Fruit fly (Drosophila melanogaster) whole organism, prepupa: Measurements from ENCODE around the gene plum.

Experiments
- Blimp-1 ChIP-seq: fragments of 200-800 bp; sonication (Bioruptor generic); optimal IDR thresholded peaks from 3 replicates; lab custom pipeline; 2017; ENCODE audit warnings: missing biosample characterization, missing genetic modification characterization, mild to moderate bottlenecking, moderate library complexity, missing genetic modification reagents
- CG10631 ChIP-seq: fragments of 200-800 bp; sonication (Bioruptor generic); optimal IDR thresholded peaks from 2 replicates; lab custom pipeline; 2016; ENCODE audit warnings: missing biosample characterization, missing genetic modification characterization
- CG10669 ChIP-seq: fragments of 200-800 bp; sonication (Bioruptor generic); optimal IDR thresholded peaks from 3 replicates; lab custom pipeline; 2018; ENCODE audit warnings: missing biosample characterization, mild to moderate bottlenecking, missing genetic modification characterization, moderate library complexity
- CG11294 ChIP-seq: fragments of 200-800 bp; sonication (Bioruptor generic); IDR thresholded peaks from 2 replicates; pipeline ENCODE4 v1.3.6; 2022; ENCODE audit warnings: missing biosample characterization, missing genetic modification characterization
- CG11762 ChIP-seq: fragments of 200-800 bp; sonication (Bioruptor generic); optimal IDR thresholded peaks from 3 replicates; lab custom pipeline; 2016; ENCODE audit warnings: missing biosample characterization, missing genetic modification characterization; ENCODE audit not compliant: insufficient read depth
- CG11902 ChIP-seq: fragments of 200-800 bp; sonication (Bioruptor generic); optimal IDR thresholded peaks from 3 replicates; lab custom pipeline; 2016; ENCODE audit warnings: missing biosample characterization, missing genetic modification characterization
- CG15336 ChIP-seq: fragments of 200-800 bp; sonication (Bioruptor generic); IDR thresholded peaks from 2 replicates; pipeline ENCODE4 v1.3.6; 2022; ENCODE audit warnings: missing biosample characterization, missing genetic modification characterization
- CG1621 ChIP-seq: fragments of 200-800 bp; sonication (Bioruptor generic); optimal IDR thresholded peaks from 3 replicates; lab custom pipeline; 2018; ENCODE audit warnings: missing biosample characterization, mild to moderate bottlenecking, missing genetic modification characterization
- CG16779 ChIP-seq: fragments of 200-800 bp; sonication (Bioruptor generic); optimal IDR thresholded peaks from 3 replicates; lab custom pipeline; 2017; ENCODE audit warnings: missing biosample characterization, mild to moderate bottlenecking, missing genetic modification characterization
- CG31627 ChIP-seq: fragments of 200-800 bp; sonication (Bioruptor generic); optimal IDR thresholded peaks from 3 replicates; lab custom pipeline; 2016; ENCODE audit warnings: missing biosample characterization, missing genetic modification characterization
- CG32006 ChIP-seq: fragments of 200-800 bp; sonication (Bioruptor generic); optimal IDR thresholded peaks from 3 replicates; lab custom pipeline; 2017; ENCODE audit warnings: missing biosample characterization, mild to moderate bottlenecking, missing genetic modification characterization
- CG34406 ChIP-seq: fragments of 200-800 bp; sonication (Bioruptor generic); optimal IDR thresholded peaks from 3 replicates; lab custom pipeline; 2016; ENCODE audit warnings: missing biosample characterization, missing genetic modification characterization
- CG3919 ChIP-seq: fragments of 200-800 bp; sonication (Bioruptor generic); optimal IDR thresholded peaks from 3 replicates; lab custom pipeline; 2016; ENCODE audit warnings: missing biosample characterization, missing genetic modification characterization
- CG4318 ChIP-seq: fragments of 200-800 bp; sonication (Bioruptor generic); optimal IDR thresholded peaks from 3 replicates; lab custom pipeline; 2017; ENCODE audit warnings: missing biosample characterization, mild to moderate bottlenecking, missing genetic modification characterization
- CG6792 ChIP-seq: fragments of 200-800 bp; sonication (Bioruptor generic); optimal IDR thresholded peaks from 3 replicates; lab custom pipeline; 2016; ENCODE audit warnings: missing biosample characterization, missing genetic modification characterization
- CG6808 ChIP-seq: fragments of 200-800 bp; sonication (Bioruptor generic); optimal IDR thresholded peaks from 3 replicates; lab custom pipeline; 2017; ENCODE audit warnings: missing biosample characterization, missing genetic modification characterization, mild to moderate bottlenecking, moderate library complexity, missing genetic modification reagents
- CG6854 ChIP-seq: fragments of 200-800 bp; sonication (Bioruptor generic); optimal IDR thresholded peaks from 2 replicates; lab custom pipeline; 2017; ENCODE audit warnings: missing biosample characterization, mild to moderate bottlenecking, missing genetic modification characterization
- CG8119 ChIP-seq: fragments of 200-800 bp; sonication (Bioruptor generic); IDR thresholded peaks from 3 replicates; pipeline ENCODE4 v1.3.6; 2022; ENCODE audit warnings: missing biosample characterization, missing genetic modification characterization
- CG8319 ChIP-seq: fragments of 200-800 bp; sonication (Bioruptor generic); optimal IDR thresholded peaks from 3 replicates; lab custom pipeline; 2016; ENCODE audit warnings: missing biosample characterization, missing genetic modification characterization
- CG8632 ChIP-seq: fragments of 200-800 bp; sonication (Bioruptor generic); optimal IDR thresholded peaks from 3 replicates; lab custom pipeline; 2016; ENCODE audit warnings: missing biosample characterization, missing genetic modification characterization
- CG9139 ChIP-seq: fragments of 200-800 bp; sonication (Bioruptor generic); optimal IDR thresholded peaks from 3 replicates; lab custom pipeline; 2017; ENCODE audit warnings: missing biosample characterization, mild to moderate bottlenecking, missing genetic modification characterization
- Ets21C ChIP-seq: fragments of 200-800 bp; sonication (Bioruptor generic); optimal IDR thresholded peaks from 3 replicates; lab custom pipeline; 2016; ENCODE audit warnings: missing biosample characterization, missing genetic modification characterization
- Ets96B ChIP-seq: fragments of 200-800 bp; optimal IDR thresholded peaks from 2 replicates; lab custom pipeline; 2019; ENCODE audit warnings: missing biosample characterization, mild to moderate bottlenecking, missing genetic modification characterization, moderate library complexity
- Gug ChIP-seq: fragments of 200-800 bp; sonication (Bioruptor generic); IDR thresholded peaks from 2 replicates; pipeline ENCODE4 v1.3.6; 2022; ENCODE audit warnings: missing biosample characterization, missing genetic modification characterization
- Hr38 ChIP-seq: sonication (Bioruptor generic); optimal IDR thresholded peaks from 2 replicates; lab custom pipeline; 2016; ENCODE audit warnings: missing biosample characterization, missing genetic modification characterization
- Hr39 ChIP-seq: fragments of 200-800 bp; sonication (Bioruptor generic); optimal IDR thresholded peaks from 2 replicates; lab custom pipeline; 2016; ENCODE audit warnings: missing biosample characterization, missing genetic modification characterization
- Hr4 ChIP-seq: fragments of 200-800 bp; sonication (Bioruptor generic); optimal IDR thresholded peaks from 3 replicates; lab custom pipeline; 2016; ENCODE audit warnings: missing biosample characterization, missing genetic modification characterization
- Lpt ChIP-seq: fragments of 200-800 bp; sonication (Bioruptor generic); optimal IDR thresholded peaks from 3 replicates; lab custom pipeline; 2016; ENCODE audit warnings: missing biosample characterization, missing genetic modification characterization
- Met ChIP-seq: fragments of 200-800 bp; sonication (Bioruptor generic); optimal IDR thresholded peaks from 3 replicates; lab custom pipeline; 2016; ENCODE audit warnings: missing biosample characterization, missing genetic modification characterization
- OdsH ChIP-seq: fragments of 200-800 bp; sonication (Bioruptor generic); optimal IDR thresholded peaks from 3 replicates; lab custom pipeline; 2016; ENCODE audit warnings: missing biosample characterization, missing genetic modification characterization
- Sox102F ChIP-seq: fragments of 200-800 bp; sonication (Bioruptor generic); optimal IDR thresholded peaks from 2 replicates; lab custom pipeline; 2016; ENCODE audit warnings: missing biosample characterization, mild to moderate bottlenecking, missing genetic modification characterization
- Sox14 ChIP-seq: fragments of 200-800 bp; sonication (Bioruptor generic); optimal IDR thresholded peaks from 3 replicates; lab custom pipeline; 2016; ENCODE audit warnings: missing biosample characterization, missing genetic modification characterization
- Sox15 ChIP-seq: fragments of 200-800 bp; sonication (Bioruptor generic); optimal IDR thresholded peaks from 3 replicates; lab custom pipeline; 2016; ENCODE audit warnings: missing biosample characterization, missing genetic modification characterization
- achi ChIP-seq: fragments of 200-800 bp; sonication (Bioruptor generic); optimal IDR thresholded peaks from 3 replicates; lab custom pipeline; 2016; ENCODE audit warnings: missing biosample characterization, missing genetic modification characterization
- acj6 ChIP-seq: fragments of 200-800 bp; sonication (Bioruptor generic); optimal IDR thresholded peaks from 3 replicates; lab custom pipeline; 2016; ENCODE audit warnings: missing biosample characterization, missing genetic modification characterization
- cyc ChIP-seq: fragments of 200-800 bp; sonication (Bioruptor generic); optimal IDR thresholded peaks from 3 replicates; lab custom pipeline; 2016; ENCODE audit warnings: missing biosample characterization, missing genetic modification characterization
- dac ChIP-seq: fragments of 200-800 bp; sonication (Bioruptor generic); optimal IDR thresholded peaks from 2 replicates; lab custom pipeline; 2017; ENCODE audit warnings: missing biosample characterization, mild to moderate bottlenecking, missing genetic modification characterization
- dsx ChIP-seq: fragments of 200-800 bp; optimal IDR thresholded peaks from 3 replicates; lab custom pipeline; 2019; ENCODE audit warnings: missing biosample characterization, mild to moderate bottlenecking, missing genetic modification characterization, moderate library complexity; ENCODE audit not compliant: poor library complexity, severe bottlenecking
- eg ChIP-seq: fragments of 200-800 bp; sonication (Bioruptor generic); IDR thresholded peaks from 3 replicates; pipeline ENCODE4 v1.3.6; 2022; ENCODE audit warnings: missing biosample characterization, missing genetic modification characterization
- esn ChIP-seq: fragments of 200-800 bp; sonication (Bioruptor generic); optimal IDR thresholded peaks from 2 replicates; lab custom pipeline; 2016; ENCODE audit warnings: missing biosample characterization, mild to moderate bottlenecking, missing genetic modification characterization, moderate library complexity
- fd59A ChIP-seq: fragments of 200-800 bp; sonication (Bioruptor generic); optimal IDR thresholded peaks from 2 replicates; lab custom pipeline; 2017; ENCODE audit warnings: missing biosample characterization, mild to moderate bottlenecking, missing genetic modification characterization, missing genetic modification reagents
- fkh ChIP-seq: fragments of 200-800 bp; sonication (Bioruptor generic); optimal IDR thresholded peaks from 3 replicates; lab custom pipeline; 2017; ENCODE audit warnings: missing biosample characterization, mild to moderate bottlenecking, missing genetic modification characterization, moderate library complexity
- lz ChIP-seq: fragments of 200-800 bp; sonication (Bioruptor generic); optimal IDR thresholded peaks from 3 replicates; lab custom pipeline; 2016; ENCODE audit warnings: missing biosample characterization, missing genetic modification characterization
- net ChIP-seq: fragments of 200-800 bp; sonication (Bioruptor generic); optimal IDR thresholded peaks from 3 replicates; lab custom pipeline; 2016; ENCODE audit warnings: missing biosample characterization, missing genetic modification characterization
- salr ChIP-seq, 2 experiments: fragments of 200-800 bp; sonication (Bioruptor generic); optimal IDR thresholded peaks; 3 replicates each; lab custom pipeline; 2016 to 2018; ENCODE audit warnings: missing biosample characterization in 2 of 2, missing genetic modification characterization in 2 of 2, mild to moderate bottlenecking in 1 of 2
- ss ChIP-seq, 2 experiments: fragments of 200-800 bp; sonication (Bioruptor generic); optimal IDR thresholded peaks; 2 replicates in 1 of 2; 3 replicates in 1 of 2; lab custom pipeline; 2017 to 2018; ENCODE audit warnings: mild to moderate bottlenecking in 2 of 2, missing biosample characterization in 2 of 2, missing genetic modification characterization in 2 of 2, moderate library complexity in 1 of 2
- svp ChIP-seq: fragments of 200-800 bp; sonication (Bioruptor generic); peaks from one replicate; lab custom pipeline; 2016; ENCODE audit warnings: missing biosample characterization, missing genetic modification characterization

Gene plum

DNA sequence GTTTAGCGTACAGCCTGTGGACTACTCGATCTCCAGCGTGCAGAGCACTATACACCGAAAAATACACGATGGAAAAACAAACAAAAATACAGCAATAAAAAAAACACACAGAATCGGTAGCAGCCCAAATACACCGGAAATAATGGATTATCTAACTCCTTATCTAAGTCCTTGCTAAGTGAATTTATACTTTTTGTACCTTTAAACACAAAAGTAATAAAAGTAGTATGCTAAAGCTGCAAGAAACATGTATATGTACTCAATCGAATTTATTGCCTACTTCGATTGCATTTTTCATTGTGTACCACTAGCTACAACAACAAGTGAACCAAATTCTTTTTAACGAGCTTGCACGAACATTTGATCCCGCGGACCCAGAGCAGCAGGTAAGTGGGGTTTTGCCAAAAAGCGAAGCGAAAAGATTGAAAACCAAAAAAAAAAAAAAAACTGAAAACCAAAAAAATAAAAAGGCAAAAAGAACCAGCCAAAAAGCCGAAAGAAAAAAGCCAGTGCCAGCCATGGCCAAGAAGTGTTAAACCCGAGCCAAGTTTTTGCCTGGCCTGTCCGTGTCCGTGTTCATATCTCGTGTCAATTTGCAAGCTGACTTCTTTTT is 12.8 kb downstream of the plum start (continued):
- TF ChIP-seq Lpt (GFP tag; lab: Kevin White, UChicago) = peak; percentile 90
- peak; percentile 97 for TF ChIP-seq cyc
- peak; percentile 83 for TF ChIP-seq Sox15 (GFP tag; lab: Kevin White, UChicago)
- no peak for TF ChIP-seq fkh (GFP tag; lab: Kevin White, UChicago)
- peak; percentile 84 for TF ChIP-seq CG1621
- peak; percentile 98 for TF ChIP-seq Met (GFP tag; lab: Kevin White, UChicago)
- peak; percentile 89 for TF ChIP-seq CG8119 (GFP tag; lab: Robert Waterston, UW)
- peak; percentile 97 for TF ChIP-seq CG6854 (GFP tag; lab: Kevin White, UChicago)
- TF ChIP-seq CG11294 (GFP tag; lab: Robert Waterston, UW) = peak; percentile 66

DNA sequence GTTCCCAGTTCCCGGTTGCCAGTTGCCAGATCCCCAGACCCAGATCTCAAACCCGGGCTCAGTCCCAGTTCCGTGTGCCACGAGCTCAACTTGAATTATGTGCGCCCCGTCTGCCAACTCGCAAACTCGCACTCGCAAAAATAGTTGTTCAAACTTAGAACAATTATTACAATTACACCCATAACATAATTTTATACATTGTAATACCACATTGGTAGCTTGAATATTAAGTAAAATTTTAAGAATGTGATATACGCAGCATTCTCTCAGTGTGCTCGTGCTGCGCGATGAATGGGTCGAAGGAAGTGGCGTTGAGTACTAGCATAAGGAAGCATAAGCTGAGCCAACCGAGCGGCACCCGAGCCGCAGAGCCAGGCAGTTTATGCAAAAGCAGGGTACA is 27.2 kb downstream of the plum start:
- TF ChIP-seq acj6 (peak; percentile 65), CG11294 (GFP tag; lab: Robert Waterston, UW) (no peak), achi (GFP tag; lab: Kevin White, UChicago) (peak; percentile 55), Sox102F (peak; percentile 76), eg (GFP tag; lab: Robert Waterston, UW) (0 out of 3 replicates have a peak, but pooled peaks have one; percentile 32), Lpt (GFP tag; lab: Kevin White, UChicago) (peak; percentile 20), CG4318 (GFP tag; lab: Kevin White, UChicago) (peak; percentile 36), fd59A (GFP tag; lab: Kevin White, UChicago) (peak; percentile 51), svp (GFP tag; lab: Kevin White, UChicago) (peak; percentile 88), CG6792 (peak; percentile 64), lz (GFP tag; lab: Kevin White, UChicago) (peak; percentile 65), CG6854 (GFP tag; lab: Kevin White, UChicago) (no peak), CG11762 (peak; percentile 25), CG16779 (tag; lab: Kevin White, UChicago) (no peak), Ets96B (peak; percentile 72), CG1621 (peak; percentile 59), fkh (GFP tag; lab: Kevin White, UChicago) (no peak), CG8119 (GFP tag; lab: Robert Waterston, UW) (peak; percentile 37; the same call in 1 of the 3 replicates), CG10669 (peak; percentile 62), esn (GFP tag; lab: Kevin White, UChicago) (peak; percentile 79), CG31627 (GFP tag; lab: Kevin White, UChicago) (peak; percentile 73), CG9139 (GFP tag; lab: Kevin White, UChicago) (peak; percentile 12), OdsH (GFP tag; lab: Kevin White, UChicago) (peak; percentile 57), CG11902 (peak; percentile 37), net (peak; percentile 29), Sox15 (GFP tag; lab: Kevin White, UChicago) (peak; percentile 0), salr (GFP tag; optimal IDR thresholded peaks at IDR 0.05; lab: Kevin White, UChicago) (peak; percentile 37 to 52), CG10631 (GFP tag; lab: Kevin White, UChicago) (peak; percentile 56), CG8632 (GFP tag; lab: Kevin White, UChicago) (peak; percentile 56), Gug (no peak), CG32006 (GFP tag; lab: Kevin White, UChicago) (peak; percentile 38), Blimp-1 (no peak), dac (GFP tag; lab: Kevin White, UChicago) (no peak), Hr38 (no peak), CG3919 (GFP tag; lab: Kevin White, UChicago) (peak; percentile 68), ss (GFP tag; optimal IDR thresholded peaks at IDR 0.05; lab: Kevin White, UChicago) (peak; percentile 63 to 67), CG6808 (GFP tag; lab: Kevin White, UChicago) (peak; percentile 48), Hr39 (GFP tag; lab: Kevin White, UChicago) (peak; percentile 67), Met (GFP tag; lab: Kevin White, UChicago) (peak; percentile 81), Sox14 (GFP tag; lab: Kevin White, UChicago) (peak; percentile 71), dsx (GFP tag; lab: Kevin White, UChicago) (peak; percentile 79), CG15336 (GFP tag; lab: Robert Waterston, UW) (peak; percentile 51), Hr4 (GFP tag; lab: Kevin White, UChicago) (peak; percentile 31), Ets21C (GFP tag; lab: Kevin White, UChicago) (peak; percentile 49), CG34406 (GFP tag; lab: Kevin White, UChicago) (peak; percentile 38), CG8319 (no peak)
